Worm (Caenorhabditis elegans): ENCODE measurements around the gene F55C9.6.

The F55C9.6 gene

ce11 chrV:19260686-19261085 lies 35.9 kb downstream of the F55C9.6 start:
- TF ChIP-seq nhr-25 (tag; optimal IDR thresholded peaks at IDR 0.05; ENCODE audit: borderline replicate concordance, insufficient read depth), result no peak
- TF ChIP-seq unc-62 (GFP tag; optimal IDR thresholded peaks at IDR 0.05 in 1 of 2), result peak in 1 of 2 experiments; percentile 62
- TF ChIP-seq unc-62 (tag; optimal IDR thresholded peaks at IDR 0.05), result no peak
- no peak for TF ChIP-seq lin-38 (GFP tag; IDR thresholded peaks at IDR 0.05)
- peak; percentile 60 for TF ChIP-seq aha-1 (tag)

ce11 chrV:19259403-19259802 lies 37.2 kb downstream of the F55C9.6 start:
- TF ChIP-seq unc-62 (GFP tag; optimal IDR thresholded peaks at IDR 0.05 in 1 of 2), result no peak
- TF ChIP-seq unc-62 (tag; optimal IDR thresholded peaks at IDR 0.05), result no peak
- no peak for TF ChIP-seq vab-7 (GFP tag; IDR thresholded peaks at IDR 0.05)
- TF ChIP-seq unc-39 (tag; optimal IDR thresholded peaks at IDR 0.05), result no peak
- TF ChIP-seq ceh-32 (tag; optimal IDR thresholded peaks at IDR 0.05; ENCODE audit: poor library complexity), result no peak
- no peak for TF ChIP-seq Y5F2A.4 (GFP tag; optimal IDR thresholded peaks at IDR 0.05)
- no peak for TF ChIP-seq nhr-11 (tag; optimal IDR thresholded peaks at IDR 0.05)
- peak; percentile 53 for TF ChIP-seq set-16 (GFP tag; IDR thresholded peaks at IDR 0.05)

- TF ChIP-seq unc-62 (GFP tag; optimal IDR thresholded peaks at IDR 0.05 in 1 of 2) (peak in 1 of 2 experiments; percentile 11), unc-62 (tag; optimal IDR thresholded peaks at IDR 0.05) (no peak), egl-27 (tag; optimal IDR thresholded peaks at IDR 0.05) (no peak)
Observed at ce11 chrV:19257653-19258052, 39.0 kb downstream of the F55C9.6 start, which contains the start of gene F21D9.3. F21D9.3 (minus strand) TSS chrV:19257753.

ce11 chrV:19253520-19253919 lies 43.1 kb downstream of the F55C9.6 start, which contains the start of gene F21D9.4:
F21D9.4 (plus strand) TSS chrV:19253820.
- TF ChIP-seq lin-38 (GFP tag; IDR thresholded peaks at IDR 0.05) (no peak), lim-7 (GFP tag; IDR thresholded peaks at IDR 0.05) (no peak), set-16 (GFP tag; IDR thresholded peaks at IDR 0.05) (no peak), lsy-2 (tag; optimal IDR thresholded peaks at IDR 0.05) (no peak), dpl-1 (GFP tag; optimal IDR thresholded peaks at IDR 0.05) (no peak), jun-1 (tag; optimal IDR thresholded peaks at IDR 0.05) (no peak), dmd-6 (GFP tag; IDR thresholded peaks at IDR 0.05) (no peak), ceh-28 (tag; optimal IDR thresholded peaks at IDR 0.05) (no peak), zfp-2 (tag; optimal IDR thresholded peaks at IDR 0.05) (no peak), D1046.2 (GFP tag; IDR thresholded peaks at IDR 0.05) (no peak), sdz-12 (GFP tag; optimal IDR thresholded peaks at IDR 0.05) (no peak), daf-8 (GFP tag; IDR thresholded peaks at IDR 0.05) (no peak), ztf-11 (tag; optimal IDR thresholded peaks at IDR 0.05) (no peak)

DNA sequence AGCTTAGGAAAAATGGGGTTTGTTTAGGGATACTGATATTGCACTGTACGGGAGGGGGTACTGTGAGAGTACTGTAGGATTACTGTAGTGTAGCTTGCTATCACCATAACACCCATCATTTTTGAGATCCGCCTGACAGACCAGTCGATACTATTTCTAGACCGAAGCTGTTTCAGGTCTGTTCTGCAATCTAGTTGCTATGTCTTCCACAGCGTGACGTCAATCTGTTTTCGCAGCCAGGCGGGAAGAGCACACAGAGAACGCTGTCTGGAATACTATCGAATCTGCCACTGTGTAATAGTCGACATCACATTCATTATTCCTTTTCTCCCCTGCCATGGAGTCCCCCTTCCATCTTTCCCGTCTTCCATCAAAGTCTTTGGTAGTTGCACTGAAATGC lies 44.8 kb downstream of the F55C9.6 start, which contains the start of gene F21D9.11:
Gene F21D9.11, plus strand, starts transcription at position 301 of the 400 bp plus-strand sequence.
- no peak for TF ChIP-seq mes-2 (tag; optimal IDR thresholded peaks at IDR 0.05; ENCODE audit: poor library complexity, severe bottlenecking)
- TF ChIP-seq lin-15B (tag; optimal IDR thresholded peaks at IDR 0.05), result no peak
- TF ChIP-seq R02D3.7 (tag; optimal IDR thresholded peaks at IDR 0.05), result no peak
- TF ChIP-seq arid-1 (GFP tag; conservative IDR thresholded peaks at IDR 0.05), result no peak
- TF ChIP-seq snpc-4 (tag; optimal IDR thresholded peaks at IDR 0.05), result no peak
- no peak for TF ChIP-seq snpc-1.2 (GFP tag; IDR thresholded peaks at IDR 0.05)
- TF ChIP-seq ZK546.5 (tag; optimal IDR thresholded peaks at IDR 0.05), result no peak
- TF ChIP-seq saeg-2 (GFP tag; IDR thresholded peaks at IDR 0.05), result no peak
- no peak for TF ChIP-seq lim-7 (GFP tag; IDR thresholded peaks at IDR 0.05)
- TF ChIP-seq nhr-42 (GFP tag; IDR thresholded peaks at IDR 0.05), result no peak
- TF ChIP-seq lir-3 (tag; optimal IDR thresholded peaks at IDR 0.05), result no peak
- no peak for TF ChIP-seq lsy-2 (tag; optimal IDR thresholded peaks at IDR 0.05)
- no peak for TF ChIP-seq vab-7 (GFP tag; IDR thresholded peaks at IDR 0.05)
- no peak for TF ChIP-seq dmd-8 (GFP tag; IDR thresholded peaks at IDR 0.05)
- TF ChIP-seq ztf-7 (tag; optimal IDR thresholded peaks at IDR 0.05), result no peak
- no peak for TF ChIP-seq F26F4.8 (GFP tag; conservative IDR thresholded peaks at IDR 0.05)
- TF ChIP-seq madf-5 (GFP tag; IDR thresholded peaks at IDR 0.05), result no peak
- TF ChIP-seq attf-4 (tag; optimal IDR thresholded peaks at IDR 0.05), result no peak

All from whole organism, L4 larva.